Worm (Caenorhabditis elegans) whole organism, early embryonic: ENCODE measurements around the gene crn-2.

Experiments
- B0310.2 ChIP-seq: sonication (generic microtip); optimal IDR thresholded peaks from 2 replicates; lab custom pipeline; 2016; ENCODE audit warnings: mild to moderate bottlenecking, missing genetic modification characterization, missing compliant biosample characterization
- aly-1 ChIP-seq: sonication (generic microtip); optimal IDR thresholded peaks from 2 replicates; lab custom pipeline; 2016; ENCODE audit warnings: missing genetic modification characterization, missing compliant biosample characterization
- ama-1 ChIP-seq: fragments of 150-350 bp; optimal IDR thresholded peaks from 2 replicates; lab custom pipeline; 2014
- ceh-36 ChIP-seq: sonication (generic microtip); optimal IDR thresholded peaks from 2 replicates; lab custom pipeline; 2016; ENCODE audit warnings: missing genetic modification characterization, inconsistent platforms, missing compliant biosample characterization
- ets-7 ChIP-seq: sonication (generic microtip); optimal IDR thresholded peaks from 2 replicates; lab custom pipeline; 2016; ENCODE audit warnings: missing genotype, missing genetic modification characterization, missing compliant biosample characterization
- flt-1 ChIP-seq: fragments of 200-800 bp; sonication (Bioruptor generic); IDR thresholded peaks from 2 replicates; pipeline ENCODE4 v1.3.6; 2022; ENCODE audit warnings: missing genetic modification characterization, missing compliant biosample characterization
- hmbx-1 ChIP-seq: sonication (generic microtip); optimal IDR thresholded peaks from 2 replicates; lab custom pipeline; 2016; ENCODE audit warnings: mild to moderate bottlenecking, missing genetic modification characterization, missing compliant biosample characterization
- hmg-4 ChIP-seq: fragments of 200-800 bp; sonication (Bioruptor generic); optimal IDR thresholded peaks from 2 replicates; lab custom pipeline; 2018; ENCODE audit warnings: mild to moderate bottlenecking, missing genetic modification characterization, missing compliant biosample characterization
- pes-1 ChIP-seq: fragments of 200-800 bp; sonication (Bioruptor generic); IDR thresholded peaks from 2 replicates; pipeline ENCODE4 v1.3.6; 2022; ENCODE audit warnings: missing genetic modification reagents, missing genetic modification characterization, missing compliant biosample characterization
- sea-1 ChIP-seq: fragments of 200-800 bp; sonication (Bioruptor generic); conservative IDR thresholded peaks from 2 replicates; pipeline ENCODE4 v1.3.6; 2022; ENCODE audit warnings: missing genetic modification characterization, missing compliant biosample characterization
- tbx-37 ChIP-seq: fragments of 200-800 bp; sonication (Bioruptor generic); conservative IDR thresholded peaks from 2 replicates; pipeline ENCODE4 v1.3.6; 2022; ENCODE audit warnings: missing genetic modification reagents, missing genetic modification characterization, missing compliant biosample characterization

ce11 chrV:5594315-5594714 is at the start of gene crn-2:
- no peak for TF ChIP-seq ama-1 (lab: Kevin White, UChicago)
- no peak for TF ChIP-seq sea-1 (GFP tag; lab: Robert Waterston, UW)
- no peak for TF ChIP-seq B0310.2 (tag; lab: Kevin White, UChicago)
- TF ChIP-seq tbx-37 = no peak
- no peak for TF ChIP-seq flt-1 (GFP tag; lab: Robert Waterston, UW)
- TF ChIP-seq aly-1 (tag; lab: Kevin White, UChicago) = no peak
- TF ChIP-seq pes-1 (GFP tag; lab: Robert Waterston, UW) = no peak
- TF ChIP-seq hmg-4 (GFP tag; lab: Kevin White, UChicago) = no peak
- no peak for TF ChIP-seq ets-7
- TF ChIP-seq hmbx-1 (tag; lab: Kevin White, UChicago) = no peak
- TF ChIP-seq ceh-36 (tag; lab: Kevin White, UChicago) = no peak
